Fruit fly (Drosophila melanogaster): ENCODE measurements around the gene Cralbp.

The Cralbp gene

DNA sequence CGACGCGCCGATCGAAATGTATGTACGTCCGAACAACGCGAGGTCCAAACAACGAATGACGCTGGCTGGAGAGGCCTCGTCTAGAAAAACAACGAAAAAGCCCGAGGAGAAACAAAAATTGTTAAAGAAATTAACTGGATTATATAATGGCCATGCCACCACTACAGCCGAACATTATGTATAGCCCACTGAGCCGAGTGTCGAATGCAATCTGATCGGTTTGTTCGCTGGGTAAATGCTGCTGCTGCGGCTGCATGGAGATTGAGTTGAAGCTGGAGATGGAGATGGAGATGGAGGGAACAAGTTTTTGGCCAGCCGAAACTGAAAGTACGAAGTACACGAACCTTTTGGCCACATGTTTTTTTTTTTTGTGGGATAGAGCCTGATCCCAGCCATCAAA, at the start of gene Cralbp:
Cralbp (minus strand) TSS at position 115 of the 400 bp plus-strand sequence.
- TF ChIP-seq CG17801 (GFP tag; optimal IDR thresholded peaks at IDR 0.05; ENCODE audit: partially characterized antibody): no peak

dm6 chr3L:5835887-5836646, 49.5 kb upstream of the Cralbp start:
- TF ChIP-seq CG17801 (GFP tag; optimal IDR thresholded peaks at IDR 0.05; ENCODE audit: partially characterized antibody): no peak

DNA sequence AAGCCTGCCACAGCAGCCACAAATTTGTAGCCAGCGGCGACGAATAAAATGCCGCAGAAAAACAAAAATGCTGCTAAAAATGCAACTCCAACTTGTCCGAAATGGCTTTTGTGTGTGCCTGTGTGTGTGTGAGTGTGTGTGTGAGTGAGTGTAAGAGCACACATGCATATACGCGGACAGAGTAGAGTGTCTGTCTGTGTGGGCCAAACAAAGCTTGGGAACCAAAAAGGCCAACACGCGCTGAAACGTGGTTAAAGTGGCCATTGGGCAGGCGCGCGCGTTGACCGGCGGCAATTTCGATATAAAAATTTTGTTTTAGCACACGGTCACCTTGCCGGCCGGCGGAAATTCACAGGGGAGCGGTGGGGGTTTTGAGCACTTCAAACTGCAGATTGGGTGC, 48.9 kb upstream of the Cralbp start:
- TF ChIP-seq CG17801 (GFP tag; optimal IDR thresholded peaks at IDR 0.05; ENCODE audit: partially characterized antibody): no peak

DNA sequence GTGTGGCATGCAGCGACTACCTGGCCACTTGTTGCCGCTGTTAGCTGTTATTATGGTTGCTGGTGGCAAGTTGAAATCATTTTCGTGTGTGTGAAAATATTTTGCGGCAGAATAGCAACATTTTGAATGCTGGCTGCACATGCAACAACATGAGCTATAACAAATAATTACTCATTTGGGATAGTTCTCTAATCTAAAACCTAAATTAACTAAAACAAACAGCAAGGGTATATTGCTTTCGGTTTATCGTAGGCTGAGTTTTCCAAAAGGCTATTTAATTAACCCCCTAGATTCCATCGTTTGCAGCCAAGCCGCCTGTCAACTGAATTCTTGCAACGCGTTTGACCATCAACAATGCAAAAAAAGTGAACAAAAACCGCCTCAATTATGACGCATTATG, 48.3 kb upstream of the Cralbp start:
- TF ChIP-seq CG17801 (GFP tag; optimal IDR thresholded peaks at IDR 0.05; ENCODE audit: partially characterized antibody): no peak

dm6 chr3L:5834245-5834644, 47.7 kb upstream of the Cralbp start:
- no peak for TF ChIP-seq CG17801 (GFP tag; optimal IDR thresholded peaks at IDR 0.05; ENCODE audit: partially characterized antibody)

DNA sequence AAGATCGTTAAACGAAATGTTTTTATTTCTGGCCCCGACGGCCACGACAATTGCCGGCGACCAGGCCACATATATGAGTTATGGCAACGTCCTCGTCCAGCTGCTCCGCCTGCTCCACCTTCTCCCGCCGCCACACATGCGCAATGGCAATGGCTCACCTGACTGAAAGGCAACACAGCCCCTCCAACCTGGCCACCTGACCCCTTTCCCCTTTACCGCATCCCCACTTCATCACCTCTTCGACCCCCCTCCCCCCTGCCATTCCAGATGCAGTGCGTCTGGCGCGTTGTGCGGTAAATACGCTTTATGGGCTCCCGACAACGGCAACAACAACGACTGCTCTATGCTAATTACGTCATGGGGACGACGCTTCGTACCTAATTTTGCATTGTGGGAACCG, 47.2 kb upstream of the Cralbp start:
- TF ChIP-seq CG17801 (GFP tag; optimal IDR thresholded peaks at IDR 0.05; ENCODE audit: partially characterized antibody): no peak

dm6 chr3L:5831890-5832289, 45.4 kb upstream of the Cralbp start:
- no peak for TF ChIP-seq CG17801 (GFP tag; optimal IDR thresholded peaks at IDR 0.05; ENCODE audit: partially characterized antibody)

DNA sequence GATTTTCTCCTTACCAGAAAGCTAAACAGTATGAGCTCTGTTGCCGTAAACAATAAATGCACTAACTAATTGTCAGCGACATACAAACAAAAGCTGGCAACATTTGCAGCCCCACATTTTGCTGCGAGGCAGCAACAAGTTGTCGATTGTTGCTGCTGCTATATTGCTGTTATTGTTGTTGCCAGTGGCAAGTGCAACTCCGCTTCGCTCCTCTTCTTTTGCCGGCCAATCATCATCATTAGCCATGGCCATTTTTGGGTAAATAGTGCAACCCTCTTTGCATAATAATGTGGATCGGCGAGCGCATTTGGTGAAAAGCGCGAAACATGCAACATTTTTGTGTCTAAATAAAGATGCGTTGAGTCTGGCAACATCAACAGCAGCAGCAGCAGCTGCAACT, 44.1 kb upstream of the Cralbp start:
- TF ChIP-seq CG17801 (GFP tag; optimal IDR thresholded peaks at IDR 0.05; ENCODE audit: partially characterized antibody): no peak

- no peak for TF ChIP-seq CG17801 (GFP tag; optimal IDR thresholded peaks at IDR 0.05; ENCODE audit: partially characterized antibody)
Measured at dm6 chr3L:5828684-5829083, 42.2 kb upstream of the Cralbp start.

DNA sequence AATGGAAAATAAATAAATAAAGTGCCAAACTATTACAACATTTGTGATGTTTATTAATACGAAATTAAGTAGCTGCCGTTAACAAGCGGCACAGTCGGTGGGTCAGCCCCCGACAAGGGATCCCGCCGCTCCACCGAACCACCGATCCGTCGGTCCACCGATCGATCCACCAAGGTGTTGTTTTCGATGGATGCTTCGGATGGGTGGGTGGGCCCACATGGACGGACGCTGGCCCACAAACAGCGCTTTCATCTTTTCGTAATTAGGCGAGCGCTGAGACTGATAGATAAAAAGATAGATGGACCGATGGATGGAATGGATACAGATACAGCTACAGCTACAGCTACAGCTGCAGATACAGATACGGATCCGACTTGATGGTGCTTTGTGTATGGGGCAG, 41.8 kb upstream of the Cralbp start:
- TF ChIP-seq CG17801 (GFP tag; optimal IDR thresholded peaks at IDR 0.05; ENCODE audit: partially characterized antibody): no peak

dm6 chr3L:5825483-5825882, 39.0 kb upstream of the Cralbp start:
- no peak for TF ChIP-seq CG17801 (GFP tag; optimal IDR thresholded peaks at IDR 0.05; ENCODE audit: partially characterized antibody)

dm6 chr3L:5823763-5824445, 37.4 kb upstream of the Cralbp start:
- TF ChIP-seq CG17801 (GFP tag; optimal IDR thresholded peaks at IDR 0.05; ENCODE audit: partially characterized antibody): no peak

dm6 chr3L:5821506-5821905, 35.0 kb upstream of the Cralbp start:
- no peak for TF ChIP-seq CG17801 (GFP tag; optimal IDR thresholded peaks at IDR 0.05; ENCODE audit: partially characterized antibody)

DNA sequence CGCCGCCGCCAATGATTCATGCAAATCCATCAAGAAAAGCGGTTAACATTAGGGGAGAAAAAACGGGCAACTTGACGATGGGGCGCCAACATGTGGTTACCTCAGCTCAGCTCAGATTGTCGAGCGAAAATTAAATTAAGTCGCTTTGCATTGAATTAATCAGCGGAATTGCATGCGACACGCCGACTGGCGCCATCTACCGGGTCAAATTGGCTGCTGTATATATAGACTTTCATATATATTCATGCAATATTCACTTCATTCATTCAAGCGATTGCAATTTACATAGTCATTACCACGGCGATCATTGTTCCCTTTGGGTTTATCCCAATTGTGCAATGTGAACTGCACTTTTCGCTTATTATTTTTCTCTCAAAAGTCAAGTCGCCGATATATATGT, 34.3 kb upstream of the Cralbp start:
- TF ChIP-seq CG17801 (GFP tag; optimal IDR thresholded peaks at IDR 0.05; ENCODE audit: partially characterized antibody): no peak

DNA sequence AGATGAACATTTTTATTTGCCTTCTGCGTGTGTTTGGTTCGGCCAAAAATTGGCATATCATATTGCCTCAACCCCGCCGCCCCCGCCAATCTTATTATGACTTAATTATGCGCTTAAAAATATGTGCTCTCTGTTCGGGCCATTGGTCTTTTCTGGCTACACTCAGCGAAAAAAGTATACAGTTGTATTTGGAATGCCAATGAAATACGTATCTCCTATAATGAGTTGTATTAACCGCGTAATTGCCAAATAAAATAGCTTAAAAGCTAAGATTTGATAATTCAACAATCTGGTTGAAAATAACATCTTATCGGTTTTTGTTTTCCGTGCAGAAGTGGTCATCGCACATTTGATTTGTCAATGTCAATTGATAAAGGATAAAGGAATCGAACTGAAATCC, 33.5 kb upstream of the Cralbp start:
- TF ChIP-seq CG17801 (GFP tag; optimal IDR thresholded peaks at IDR 0.05; ENCODE audit: partially characterized antibody): no peak

- no peak for TF ChIP-seq CG17801 (GFP tag; optimal IDR thresholded peaks at IDR 0.05; ENCODE audit: partially characterized antibody)
Measured at dm6 chr3L:5819310-5819709, 32.8 kb upstream of the Cralbp start.
